Worm (Caenorhabditis elegans) whole organism, late embryonic: Measurements from ENCODE around the gene grl-28.
"Not testable (repeated sequence)": the region's sequence is repeated elsewhere in the genome, so short reads cannot be mapped to it uniquely, and the experiment has no call there.

Source experiments
- C38D4.7 ChIP-seq: fragments of 200-800 bp; sonication (Bioruptor generic); optimal IDR thresholded peaks from 2 replicates; lab custom pipeline; 2018; ENCODE audit warnings: mild to moderate bottlenecking, missing genetic modification characterization, moderate library complexity, missing compliant biosample characterization
- K02D7.2 ChIP-seq: sonication (generic microtip); optimal IDR thresholded peaks from 2 replicates; lab custom pipeline; 2017; ENCODE audit warnings: mild to moderate bottlenecking, missing genetic modification characterization, missing compliant biosample characterization
- K09A11.1 ChIP-seq: sonication (generic microtip); optimal IDR thresholded peaks from 2 replicates; lab custom pipeline; 2017; ENCODE audit warnings: antibody characterized with exemption, mild to moderate bottlenecking, missing genetic modification characterization, missing compliant biosample characterization; ENCODE audit not compliant: insufficient read depth
- Y22D7AL.16 ChIP-seq: sonication (generic microtip); optimal IDR thresholded peaks from 2 replicates; lab custom pipeline; 2016; ENCODE audit warnings: missing genetic modification characterization, missing compliant biosample characterization
- ahr-1 ChIP-seq: sonication (generic microtip); optimal IDR thresholded peaks from 2 replicates; lab custom pipeline; 2016; ENCODE audit warnings: missing genetic modification characterization, missing compliant biosample characterization
- ceh-14 ChIP-seq: sonication (generic microtip); optimal IDR thresholded peaks from 2 replicates; lab custom pipeline; 2016; ENCODE audit warnings: missing genotype, missing genetic modification characterization, missing compliant biosample characterization
- ceh-19 ChIP-seq: fragments of 200-800 bp; sonication (Bioruptor generic); optimal IDR thresholded peaks from 2 replicates; lab custom pipeline; 2018; ENCODE audit warnings: mild to moderate bottlenecking, missing genetic modification characterization, missing compliant biosample characterization
- ceh-22 ChIP-seq: sonication (generic microtip); optimal IDR thresholded peaks from 2 replicates; lab custom pipeline; 2017; ENCODE audit warnings: missing biosample characterization, missing genetic modification characterization
- ceh-24 ChIP-seq: sonication (generic microtip); optimal IDR thresholded peaks from 2 replicates; lab custom pipeline; 2016; ENCODE audit warnings: mild to moderate bottlenecking, missing genetic modification characterization, missing compliant biosample characterization
- ceh-30 ChIP-seq: fragments of 150-350 bp; optimal IDR thresholded peaks from 2 replicates; lab custom pipeline; 2014; ENCODE audit warnings: missing biosample characterization, missing genetic modification characterization
- ceh-31 ChIP-seq: sonication (generic microtip); optimal IDR thresholded peaks from 2 replicates; lab custom pipeline; 2016; ENCODE audit warnings: missing genetic modification characterization, missing compliant biosample characterization
- ceh-45 ChIP-seq: fragments of 200-800 bp; sonication (Bioruptor generic); IDR thresholded peaks from 2 replicates; pipeline ENCODE4 v1.3.6; 2022; ENCODE audit warnings: missing genetic modification reagents, missing genetic modification characterization, missing compliant biosample characterization
- ceh-6 ChIP-seq: fragments of 200-800 bp; sonication (Bioruptor generic); optimal IDR thresholded peaks from 2 replicates; lab custom pipeline; 2018; ENCODE audit warnings: mild to moderate bottlenecking, missing genetic modification characterization, missing compliant biosample characterization
- ceh-9 ChIP-seq: sonication (generic microtip); optimal IDR thresholded peaks from 2 replicates; lab custom pipeline; 2016; ENCODE audit warnings: mild to moderate bottlenecking, missing genetic modification characterization, inconsistent platforms, missing compliant biosample characterization
- dmd-4 ChIP-seq: sonication (generic microtip); optimal IDR thresholded peaks from 2 replicates; lab custom pipeline; 2016; ENCODE audit warnings: borderline replicate concordance, missing genetic modification characterization, missing compliant biosample characterization
- elt-2 ChIP-seq: sonication (generic microtip); optimal IDR thresholded peaks from 2 replicates; lab custom pipeline; 2016; ENCODE audit warnings: missing genetic modification reagents, missing genetic modification characterization, missing compliant biosample characterization
- elt-4 ChIP-seq: sonication (generic microtip); optimal IDR thresholded peaks from 2 replicates; lab custom pipeline; 2016; ENCODE audit warnings: missing genetic modification characterization, missing compliant biosample characterization
- eyg-1 ChIP-seq: sonication (generic microtip); optimal IDR thresholded peaks from 2 replicates; lab custom pipeline; 2016; ENCODE audit warnings: missing genotype, missing genetic modification characterization, missing compliant biosample characterization
- fax-1 ChIP-seq: sonication (generic microtip); optimal IDR thresholded peaks from 2 replicates; lab custom pipeline; 2016; ENCODE audit warnings: missing genotype, missing genetic modification characterization, missing compliant biosample characterization
- fkh-6 ChIP-seq: sonication (generic microtip); optimal IDR thresholded peaks from 2 replicates; lab custom pipeline; 2016; ENCODE audit warnings: missing genetic modification characterization, missing compliant biosample characterization
- gmeb-2 ChIP-seq: sonication (generic microtip); optimal IDR thresholded peaks from 2 replicates; lab custom pipeline; 2016; ENCODE audit warnings: missing genetic modification characterization, inconsistent platforms, missing compliant biosample characterization
- hlh-13 ChIP-seq: fragments of 200-800 bp; sonication (Bioruptor generic); optimal IDR thresholded peaks from 2 replicates; lab custom pipeline; 2018; ENCODE audit warnings: mild to moderate bottlenecking, missing genetic modification characterization, missing compliant biosample characterization
- hlh-15 ChIP-seq: sonication (generic microtip); optimal IDR thresholded peaks from 2 replicates; lab custom pipeline; 2016; ENCODE audit warnings: missing genetic modification characterization, missing compliant biosample characterization
- hlh-30 ChIP-seq: sonication (generic microtip); optimal IDR thresholded peaks from 2 replicates; lab custom pipeline; 2017; ENCODE audit warnings: antibody characterized with exemption, missing genetic modification characterization, missing compliant biosample characterization; ENCODE audit not compliant: insufficient read depth
- hlh-8 ChIP-seq: sonication (generic microtip); optimal IDR thresholded peaks from 2 replicates; lab custom pipeline; 2016; ENCODE audit warnings: missing genotype, missing genetic modification characterization, missing compliant biosample characterization
- mec-3 ChIP-seq: sonication (generic microtip); optimal IDR thresholded peaks from 2 replicates; lab custom pipeline; 2016; ENCODE audit warnings: borderline replicate concordance, missing genetic modification characterization, missing compliant biosample characterization
- nfya-1 ChIP-seq: sonication (generic microtip); optimal IDR thresholded peaks from 2 replicates; lab custom pipeline; 2017; ENCODE audit warnings: missing genetic modification characterization, mild to moderate bottlenecking, missing compliant biosample characterization, antibody characterized with exemption, moderate library complexity
- npax-4 ChIP-seq: sonication (generic microtip); optimal IDR thresholded peaks from 2 replicates; lab custom pipeline; 2016; ENCODE audit warnings: missing genetic modification characterization, missing compliant biosample characterization
- pag-3 ChIP-seq: sonication (generic microtip); optimal IDR thresholded peaks from 2 replicates; lab custom pipeline; 2016; ENCODE audit warnings: missing compliant biosample characterization, missing genetic modification characterization, borderline replicate concordance
- pat-9 ChIP-seq: fragments of 200-800 bp; sonication (Bioruptor generic); optimal IDR thresholded peaks from 2 replicates; lab custom pipeline; 2018; ENCODE audit warnings: mild to moderate bottlenecking, missing genetic modification characterization, moderate library complexity, missing compliant biosample characterization
- pax-1 ChIP-seq: fragments of 150-350 bp; optimal IDR thresholded peaks from 2 replicates; lab custom pipeline; 2014; ENCODE audit warnings: missing biosample characterization, missing genetic modification characterization
- pha-2 ChIP-seq: sonication (generic microtip); optimal IDR thresholded peaks from 2 replicates; lab custom pipeline; 2017; ENCODE audit warnings: mild to moderate bottlenecking, missing genetic modification characterization, missing compliant biosample characterization
- pha-4 ChIP-seq: fragments of 150-350 bp; optimal IDR thresholded peaks from 2 replicates; lab custom pipeline; 2018; ENCODE audit warnings: missing biosample characterization, missing genetic modification reagents, missing genetic modification characterization
- pqm-1 ChIP-seq: sonication (generic microtip); optimal IDR thresholded peaks from 2 replicates; lab custom pipeline; 2016; ENCODE audit warnings: missing genetic modification characterization, missing compliant biosample characterization
- syd-9 ChIP-seq: sonication (generic microtip); optimal IDR thresholded peaks from 2 replicates; lab custom pipeline; 2016; ENCODE audit warnings: mild to moderate bottlenecking, missing genetic modification characterization, moderate library complexity, missing compliant biosample characterization
- tbx-2 ChIP-seq: sonication (generic microtip); optimal IDR thresholded peaks from 2 replicates; lab custom pipeline; 2016; ENCODE audit warnings: missing genetic modification characterization, missing compliant biosample characterization
- tbx-7 ChIP-seq: sonication (generic microtip); optimal IDR thresholded peaks from 2 replicates; lab custom pipeline; 2016; ENCODE audit warnings: missing genotype, missing genetic modification characterization, missing compliant biosample characterization
- ttx-3 ChIP-seq: sonication (generic microtip); optimal IDR thresholded peaks from 2 replicates; lab custom pipeline; 2016; ENCODE audit warnings: missing genetic modification reagents, missing genetic modification characterization, missing compliant biosample characterization
- unc-3 ChIP-seq, 2 experiments: fragments of 200-800 bp in 1 of 2; sonication (Bioruptor generic) in 1 of 2; sonication (generic microtip) in 1 of 2; conservative IDR thresholded peaks in 1 of 2; optimal IDR thresholded peaks in 1 of 2; 2 replicates each; pipeline versions ENCODE4 v1.3.6 to Lab custom; 2016 to 2022; ENCODE audit warnings: missing compliant biosample characterization in 2 of 2, missing genetic modification characterization in 2 of 2, missing genetic modification reagents in 1 of 2
- unc-42 ChIP-seq: sonication (generic microtip); optimal IDR thresholded peaks from 2 replicates; lab custom pipeline; 2016; ENCODE audit warnings: missing genotype, missing genetic modification characterization, missing compliant biosample characterization
- zip-5 ChIP-seq: sonication (generic microtip); optimal IDR thresholded peaks from 2 replicates; lab custom pipeline; 2016; ENCODE audit warnings: missing genetic modification characterization, missing compliant biosample characterization
- ztf-16 ChIP-seq: sonication (generic microtip); optimal IDR thresholded peaks from 2 replicates; lab custom pipeline; 2017; ENCODE audit warnings: missing genetic modification characterization, missing compliant biosample characterization

Gene grl-28

ce11 chrV:3551765-3552164 is at the start of gene grl-28:
grl-28 (minus strand) TSS chrV:3551865.
- TF ChIP-seq tbx-7, result no peak
- TF ChIP-seq ceh-6, result no peak
- no peak for TF ChIP-seq ceh-24 (tag; lab: Kevin White, UChicago)
- no peak for TF ChIP-seq ttx-3 (tag; lab: Kevin White, UChicago)
- no peak for TF ChIP-seq nfya-1 (tag; lab: Kevin White, UChicago)
- no peak for TF ChIP-seq tbx-2
- TF ChIP-seq K09A11.1 (tag; lab: Kevin White, UChicago), result no peak
- TF ChIP-seq elt-2 (tag; lab: Kevin White, UChicago), result no peak
- TF ChIP-seq hlh-8 (tag; lab: Kevin White, UChicago), result no peak
- no peak for TF ChIP-seq pha-2 (tag; lab: Kevin White, UChicago)
- TF ChIP-seq eyg-1 (tag; lab: Kevin White, UChicago), result no peak
- no peak for TF ChIP-seq hlh-30 (tag; lab: Kevin White, UChicago)

DNA sequence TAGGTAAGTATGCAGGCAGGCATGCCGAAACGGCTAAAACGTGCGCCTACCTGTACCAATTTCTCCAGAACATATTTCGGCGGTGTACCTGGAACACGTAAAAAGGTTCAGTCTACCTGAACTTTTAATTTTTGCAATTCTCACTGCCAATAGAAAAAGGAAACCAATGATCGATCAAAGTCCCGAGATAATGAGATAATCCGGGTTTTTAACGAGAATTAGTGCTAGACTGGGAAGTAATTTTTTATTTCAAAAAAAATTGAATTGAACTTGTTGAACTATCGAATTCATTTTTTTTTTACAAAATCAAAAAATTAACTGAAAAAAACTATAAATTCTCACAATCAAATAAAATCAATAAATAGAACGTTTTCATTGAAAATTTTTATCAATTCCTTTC is 48.9 kb upstream of the grl-28 start, which contains the start of gene T22F3.7:
T22F3.7 (minus strand) TSS at position 101 of the 400 bp plus-strand sequence.
- TF ChIP-seq pqm-1 (tag; lab: Kevin White, UChicago), result no peak
- no peak for TF ChIP-seq ceh-14 (tag; lab: Kevin White, UChicago)
- no peak for TF ChIP-seq npax-4 (tag; lab: Kevin White, UChicago)
- TF ChIP-seq ceh-31, result no peak
- TF ChIP-seq ceh-6, result no peak
- TF ChIP-seq hlh-13 (GFP tag; lab: Kevin White, UChicago), result no peak
- no peak for TF ChIP-seq unc-42 (tag; lab: Kevin White, UChicago)
- no peak for TF ChIP-seq Y22D7AL.16
- no peak for TF ChIP-seq ceh-45
- no peak for TF ChIP-seq elt-2 (tag; lab: Kevin White, UChicago)
- TF ChIP-seq pax-1 (tag; lab: Kevin White, UChicago), result no peak
- no peak for TF ChIP-seq gmeb-2 (tag; lab: Kevin White, UChicago)
- no peak for TF ChIP-seq pag-3 (tag; lab: Kevin White, UChicago)
- no peak for TF ChIP-seq ceh-19 (GFP tag; lab: Kevin White, UChicago)
- TF ChIP-seq syd-9 (tag; lab: Kevin White, UChicago), result no peak
- TF ChIP-seq zip-5 (tag; lab: Kevin White, UChicago), result no peak
- no peak for TF ChIP-seq fax-1
- no peak for TF ChIP-seq hlh-30 (tag; lab: Kevin White, UChicago)
- no peak for TF ChIP-seq ceh-22 (tag; lab: Kevin White, UChicago)

ce11 chrV:3597052-3597451 is 45.4 kb upstream of the grl-28 start, which contains the start of gene srh-212:
srh-212 (minus strand) TSS chrV:3597152.
- TF ChIP-seq C38D4.7 (GFP tag; lab: Kevin White, UChicago); hlh-15 (tag; lab: Kevin White, UChicago); ceh-6: not testable (repeated sequence)
- TF ChIP-seq, all 69 proteins: peak for 0; not testable (repeated sequence) for 69

- TF ChIP-seq fkh-6 (tag; lab: Kevin White, UChicago), result no peak
- TF ChIP-seq C38D4.7 (GFP tag; lab: Kevin White, UChicago), result no peak
- TF ChIP-seq ceh-9 (tag; lab: Kevin White, UChicago), result no peak
Measured at ce11 chrV:3594936-3595335, 43.3 kb upstream of the grl-28 start, which contains the start of gene srh-213. srh-213 (minus strand) TSS chrV:3595036.

DNA sequence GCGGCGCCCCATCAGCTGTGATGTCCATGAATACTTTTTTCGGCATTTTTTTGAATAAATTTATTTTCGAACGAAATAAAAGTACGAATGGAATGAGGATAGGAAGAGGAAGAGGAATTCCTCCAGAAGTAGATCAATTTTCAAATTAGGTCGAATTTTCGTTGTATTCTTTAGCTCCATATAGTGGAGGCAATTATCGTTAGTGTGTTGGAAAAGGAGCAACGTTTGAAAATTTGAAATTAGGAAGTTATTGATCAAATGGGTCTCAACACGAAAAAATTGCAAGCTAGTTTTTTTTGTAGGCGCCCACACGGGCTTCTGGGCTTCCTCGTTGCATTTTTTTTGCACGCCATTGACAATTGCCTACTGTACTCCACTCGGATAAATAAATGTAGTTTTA is 40.4 kb upstream of the grl-28 start, which contains the start of gene T22F3.12:
T22F3.12 (minus strand) TSS at position 101 of the 400 bp plus-strand sequence.
- TF ChIP-seq dmd-4 (tag; lab: Kevin White, UChicago), result no peak
- TF ChIP-seq K02D7.2, result no peak
- TF ChIP-seq npax-4 (tag; lab: Kevin White, UChicago), result no peak
- no peak for TF ChIP-seq elt-4 (tag; lab: Kevin White, UChicago)
- no peak for TF ChIP-seq syd-9 (tag; lab: Kevin White, UChicago)
- TF ChIP-seq eyg-1 (tag; lab: Kevin White, UChicago), result no peak
- TF ChIP-seq ztf-16 (tag; lab: Kevin White, UChicago), result no peak
- TF ChIP-seq ceh-30, result no peak
- TF ChIP-seq pax-1 (tag; lab: Kevin White, UChicago), result no peak
- TF ChIP-seq pha-4 (tag; lab: Kevin White, UChicago), result no peak
- TF ChIP-seq unc-3 (GFP tag; conservative IDR thresholded peaks at IDR 0.05; lab: Robert Waterston, UW), result no peak
- no peak for TF ChIP-seq unc-3 (tag; optimal IDR thresholded peaks at IDR 0.05; lab: Kevin White, UChicago)
- no peak for TF ChIP-seq pat-9 (tag; lab: Kevin White, UChicago)
- no peak for TF ChIP-seq mec-3 (tag; lab: Kevin White, UChicago)
- no peak for TF ChIP-seq ceh-22 (tag; lab: Kevin White, UChicago)
- TF ChIP-seq ahr-1 (tag; lab: Kevin White, UChicago), result no peak
